Worm (Caenorhabditis elegans) whole organism, L3 larva: Measurements from ENCODE around the gene Y38H6A.1.

Experiments
- R02D3.7 ChIP-seq: fragments of 150-350 bp; optimal IDR thresholded peaks from 2 replicates; lab custom pipeline; 2014; ENCODE audit warnings: missing biosample characterization, missing genetic modification characterization
- ZK546.5 ChIP-seq: sonication (generic microtip); optimal IDR thresholded peaks from 2 replicates; lab custom pipeline; 2017; ENCODE audit warnings: missing biosample characterization, missing genetic modification characterization
- aly-2 ChIP-seq: fragments of 150-350 bp; optimal IDR thresholded peaks from 2 replicates; lab custom pipeline; 2014; ENCODE audit warnings: missing biosample characterization, missing genetic modification characterization
- ama-1 ChIP-seq: fragments of 150-350 bp; optimal IDR thresholded peaks from 2 replicates; lab custom pipeline; 2018
- ceh-16 ChIP-seq: sonication (generic microtip); optimal IDR thresholded peaks from 2 replicates; lab custom pipeline; 2017; ENCODE audit warnings: missing biosample characterization, missing genetic modification characterization
- ceh-28 ChIP-seq: fragments of 150-350 bp; optimal IDR thresholded peaks from 2 replicates; lab custom pipeline; 2014; ENCODE audit warnings: missing biosample characterization, missing genetic modification reagents, missing genetic modification characterization
- ceh-82 ChIP-seq: fragments of 150-350 bp; optimal IDR thresholded peaks from 2 replicates; lab custom pipeline; 2014; ENCODE audit warnings: missing biosample characterization, missing genetic modification characterization
- ceh-9 ChIP-seq: sonication (generic microtip); optimal IDR thresholded peaks from 2 replicates; lab custom pipeline; 2018; ENCODE audit warnings: missing biosample characterization, missing genetic modification characterization
- egl-27 ChIP-seq: sonication (generic microtip); optimal IDR thresholded peaks from 4 replicates; lab custom pipeline; 2017; ENCODE audit warnings: missing biosample characterization, missing genetic modification reagents, missing genetic modification characterization
- egl-5 ChIP-seq: fragments of 150-350 bp; optimal IDR thresholded peaks from 2 replicates; lab custom pipeline; 2017; ENCODE audit warnings: missing biosample characterization, missing genetic modification reagents, missing genetic modification characterization, inconsistent platforms
- elt-2 ChIP-seq: sonication (generic microtip); optimal IDR thresholded peaks from 2 replicates; lab custom pipeline; 2016; ENCODE audit warnings: missing genetic modification reagents, mild to moderate bottlenecking, missing genetic modification characterization, missing compliant biosample characterization
- eor-1 ChIP-seq, 2 experiments: fragments of 150-350 bp; optimal IDR thresholded peaks; 2 replicates each; lab custom pipeline; 2014 to 2018; ENCODE audit warnings: missing biosample characterization in 2 of 2, missing genetic modification characterization in 2 of 2
- fkh-10 ChIP-seq: sonication (generic microtip); optimal IDR thresholded peaks from 2 replicates; lab custom pipeline; 2017; ENCODE audit warnings: missing biosample characterization, missing genetic modification reagents, missing genetic modification characterization
- fkh-2 ChIP-seq: fragments of 150-350 bp; optimal IDR thresholded peaks from 2 replicates; lab custom pipeline; 2014; ENCODE audit warnings: missing biosample characterization, missing genetic modification reagents, missing genetic modification characterization
- hmg-11 ChIP-seq: sonication (generic microtip); optimal IDR thresholded peaks from 2 replicates; lab custom pipeline; 2016; ENCODE audit warnings: missing genetic modification characterization, missing compliant biosample characterization
- jun-1 ChIP-seq: fragments of 150-350 bp; optimal IDR thresholded peaks from 2 replicates; lab custom pipeline; 2014; ENCODE audit warnings: missing biosample characterization, missing genetic modification reagents, missing genetic modification characterization
- lin-39 ChIP-seq: fragments of 150-350 bp; optimal IDR thresholded peaks from 2 replicates; lab custom pipeline; 2018; ENCODE audit warnings: missing biosample characterization, missing genetic modification reagents, missing genetic modification characterization
- lsy-12 ChIP-seq: sonication (generic microtip); optimal IDR thresholded peaks from 2 replicates; lab custom pipeline; 2016; ENCODE audit warnings: mild to moderate bottlenecking, missing genetic modification characterization, missing compliant biosample characterization
- nfya-1 ChIP-seq: sonication (generic microtip); optimal IDR thresholded peaks from 2 replicates; lab custom pipeline; 2017; ENCODE audit warnings: missing genetic modification characterization, mild to moderate bottlenecking, missing compliant biosample characterization, antibody characterized with exemption, moderate library complexity; ENCODE audit not compliant: insufficient read depth
- nhr-12 ChIP-seq: fragments of 150-350 bp; optimal IDR thresholded peaks from 2 replicates; lab custom pipeline; 2014; ENCODE audit warnings: missing biosample characterization, missing genetic modification characterization
- nhr-28 ChIP-seq: fragments of 150-350 bp; optimal IDR thresholded peaks from 2 replicates; lab custom pipeline; 2014; ENCODE audit warnings: missing biosample characterization, missing genetic modification characterization
- nhr-43 ChIP-seq: sonication (generic microtip); optimal IDR thresholded peaks from 2 replicates; lab custom pipeline; 2016; ENCODE audit warnings: mild to moderate bottlenecking, missing genetic modification characterization, missing compliant biosample characterization; ENCODE audit not compliant: poor library complexity, severe bottlenecking
- nhr-67 ChIP-seq: fragments of 150-350 bp; optimal IDR thresholded peaks from 2 replicates; lab custom pipeline; 2014; ENCODE audit warnings: missing biosample characterization, missing genetic modification characterization
- nhr-76 ChIP-seq: fragments of 150-350 bp; sonication (generic microtip); optimal IDR thresholded peaks from 5 replicates; lab custom pipeline; 2014; ENCODE audit warnings: missing biosample characterization, missing genetic modification characterization
- pha-4 ChIP-seq: fragments of 150-350 bp; optimal IDR thresholded peaks from 2 replicates; lab custom pipeline; 2014; ENCODE audit warnings: missing biosample characterization, missing genetic modification reagents, missing genetic modification characterization
- pqm-1 ChIP-seq: fragments of 150-350 bp; optimal IDR thresholded peaks from 2 replicates; lab custom pipeline; 2017; ENCODE audit warnings: missing biosample characterization, missing genetic modification characterization, inconsistent platforms
- sea-2 ChIP-seq: fragments of 150-350 bp; sonication (generic microtip); optimal IDR thresholded peaks from 4 replicates; lab custom pipeline; 2014; ENCODE audit warnings: missing biosample characterization, missing genetic modification reagents, missing genetic modification characterization
- skn-1 ChIP-seq: fragments of 150-350 bp; optimal IDR thresholded peaks from 2 replicates; lab custom pipeline; 2014; ENCODE audit warnings: missing biosample characterization, missing genetic modification characterization
- snpc-4 ChIP-seq: fragments of 150-350 bp; optimal IDR thresholded peaks from 2 replicates; lab custom pipeline; 2014; ENCODE audit warnings: missing biosample characterization, missing genetic modification characterization
- unc-39 ChIP-seq: sonication (generic microtip); optimal IDR thresholded peaks from 4 replicates; lab custom pipeline; 2017; ENCODE audit warnings: missing biosample characterization, missing genetic modification characterization
- unc-62 ChIP-seq: fragments of 150-350 bp; sonication (generic microtip); optimal IDR thresholded peaks from 4 replicates; lab custom pipeline; 2014; ENCODE audit warnings: missing biosample characterization, missing genetic modification reagents, missing genetic modification characterization
- ztf-11 ChIP-seq: fragments of 150-350 bp; optimal IDR thresholded peaks from 2 replicates; lab custom pipeline; 2014; ENCODE audit warnings: missing biosample characterization, missing genetic modification characterization

Y38H6A.1 gene

DNA sequence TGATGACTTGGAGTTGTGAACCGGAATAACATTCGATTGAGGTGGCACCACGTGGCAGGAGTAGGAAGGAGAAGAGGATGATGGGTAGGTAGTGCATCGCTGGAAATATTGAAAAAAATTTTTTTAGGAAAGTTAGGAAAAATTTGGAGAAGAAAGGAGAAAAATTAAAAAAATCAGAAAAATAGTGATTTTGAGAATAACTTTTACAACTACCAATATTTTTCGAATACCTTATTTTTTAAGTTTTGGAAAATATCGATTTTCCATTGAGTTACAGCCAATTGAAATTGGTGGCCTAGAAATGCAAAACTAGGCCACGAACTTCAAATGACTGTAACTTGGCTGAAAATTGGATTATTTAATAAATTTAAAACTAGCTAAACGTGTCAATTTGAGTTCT lies 9.7 kb downstream of the Y38H6A.1 start, which contains the start of gene Y38H6A.5:
TSS of gene Y38H6A.5 (minus strand) at position 101 of the 400 bp plus-strand sequence.
- no peak for TF ChIP-seq fkh-2 (tag; lab: Kevin White, UChicago)
- no peak for TF ChIP-seq ZK546.5 (tag; lab: Kevin White, UChicago)
- TF ChIP-seq nhr-12: no peak
- TF ChIP-seq unc-62: no peak
- no peak for TF ChIP-seq lsy-12 (tag; lab: Kevin White, UChicago)

DNA sequence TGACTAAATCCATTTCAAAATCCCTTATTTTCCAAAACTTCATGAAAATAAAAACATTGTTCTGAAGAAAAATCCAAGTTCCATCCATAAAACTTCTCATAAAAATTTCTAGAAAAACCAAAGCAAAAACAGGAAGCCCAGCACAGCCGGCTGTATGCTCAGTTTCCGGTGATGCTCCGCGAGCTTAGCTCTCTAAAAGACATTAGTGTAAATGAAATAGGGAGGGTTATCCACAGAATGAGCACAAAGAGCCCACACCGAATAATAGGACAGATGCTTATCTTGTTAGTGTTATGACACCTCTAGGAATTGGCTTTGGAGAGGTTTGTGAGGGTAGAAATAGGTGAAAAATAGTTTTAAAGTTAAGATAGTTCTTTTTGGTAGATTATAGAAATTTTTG lies 12.5 kb downstream of the Y38H6A.1 start:
- TF ChIP-seq nfya-1 (tag; lab: Kevin White, UChicago) (no peak), sea-2 (GFP tag; lab: Kevin White, UChicago) (no peak), nhr-12 (no peak), lsy-12 (tag; lab: Kevin White, UChicago) (no peak), ceh-82 (no peak), fkh-10 (GFP tag; lab: Kevin White, UChicago) (no peak)

DNA sequence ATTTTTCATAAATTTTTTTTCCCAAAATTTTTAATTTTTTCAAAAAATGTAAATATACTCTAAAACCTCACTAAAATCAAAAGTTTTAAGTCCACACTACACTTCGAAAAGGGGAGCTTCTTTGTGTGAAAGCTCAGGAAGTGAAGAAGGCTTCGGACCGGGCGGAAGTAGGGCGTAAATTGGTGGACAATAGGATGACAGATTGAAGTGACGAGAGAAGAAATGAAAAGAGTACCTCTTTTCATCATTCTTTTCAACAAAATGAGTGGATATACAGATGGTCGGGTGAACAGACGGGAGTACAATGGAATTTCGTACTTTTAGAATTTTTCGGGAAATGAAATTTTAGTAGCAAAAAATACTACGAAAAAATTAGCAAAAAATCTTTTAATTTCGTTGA lies 13.4 kb downstream of the Y38H6A.1 start:
- TF ChIP-seq nfya-1 (tag; lab: Kevin White, UChicago) (no peak), fkh-10 (GFP tag; lab: Kevin White, UChicago) (peak; percentile 65)

DNA sequence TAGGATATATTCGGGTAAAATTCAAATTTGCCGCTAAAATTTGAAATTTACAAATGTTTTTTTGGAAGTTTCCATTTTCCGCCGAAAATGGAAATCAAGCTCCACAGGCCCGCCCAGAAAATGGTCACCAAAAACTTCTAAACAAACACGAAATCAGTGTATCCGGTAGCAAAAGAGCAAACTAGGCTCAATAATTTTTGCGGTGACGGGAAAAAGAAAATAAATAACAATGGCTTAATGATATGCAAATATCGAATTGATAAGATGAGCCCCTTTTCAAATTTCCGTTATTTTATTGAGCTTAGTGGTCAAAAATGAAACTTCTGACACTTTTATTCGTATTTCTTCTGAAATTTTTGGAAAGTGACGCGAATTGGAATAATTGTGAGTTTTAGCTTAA lies 19.4 kb downstream of the Y38H6A.1 start, which contains the start of gene Y38H6A.3:
TSS of gene Y38H6A.3 (plus strand) at position 301 of the 400 bp plus-strand sequence.
- TF ChIP-seq lin-39 (no peak), skn-1 (tag; lab: Kevin White, UChicago) (no peak), unc-39 (tag; lab: Kevin White, UChicago) (no peak), ceh-16 (tag; lab: Kevin White, UChicago) (no peak), ama-1 (lab: Kevin White, UChicago) (no peak), sea-2 (GFP tag; lab: Kevin White, UChicago) (no peak), jun-1 (tag; lab: Kevin White, UChicago) (no peak), aly-2 (tag; lab: Kevin White, UChicago) (no peak), unc-62 (no peak), nhr-76 (tag; lab: Kevin White, UChicago) (no peak), R02D3.7 (tag; lab: Kevin White, UChicago) (no peak), nhr-28 (no peak)

DNA sequence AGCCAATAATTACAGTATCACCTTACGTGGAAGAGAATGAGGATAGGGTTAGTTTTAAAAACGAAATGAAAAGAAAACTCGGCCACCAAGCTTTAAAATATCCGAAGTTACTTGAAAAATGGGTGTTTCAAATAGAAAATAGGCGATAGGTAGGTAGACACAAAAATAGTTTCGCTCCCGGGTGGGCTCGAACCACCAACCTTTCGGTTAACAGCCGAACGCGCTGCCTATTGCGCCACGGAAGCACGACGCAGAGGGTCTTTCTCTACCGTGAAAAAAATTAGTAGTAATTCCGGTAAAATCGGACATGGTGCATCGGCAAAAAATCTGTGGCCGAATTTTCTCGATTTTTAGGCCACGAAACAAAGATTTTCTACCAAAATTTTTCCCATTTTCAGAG lies 22.1 kb downstream of the Y38H6A.1 start:
- TF ChIP-seq nfya-1 (tag; lab: Kevin White, UChicago): no peak

DNA sequence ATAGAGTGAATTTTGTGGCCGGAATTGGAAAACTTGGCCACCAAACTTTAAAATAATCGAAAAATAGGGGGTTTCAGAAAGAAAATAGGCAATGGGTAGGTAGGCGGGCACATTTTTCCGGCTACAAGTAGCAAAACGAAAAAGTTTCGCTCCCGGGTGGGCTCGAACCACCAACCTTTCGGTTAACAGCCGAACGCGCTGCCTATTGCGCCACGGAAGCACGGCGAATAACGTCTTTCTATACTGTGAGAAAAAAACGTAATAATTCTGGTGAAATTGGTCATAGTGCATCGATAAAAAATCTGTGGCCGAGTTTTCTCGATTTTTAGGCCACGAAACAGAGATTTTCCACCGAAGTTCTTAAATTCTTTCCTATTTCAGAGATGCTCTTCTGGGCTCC lies 24.9 kb downstream of the Y38H6A.1 start:
- TF ChIP-seq ceh-9 (tag; lab: Kevin White, UChicago): no peak
- TF ChIP-seq unc-62: no peak
- no peak for TF ChIP-seq nhr-43 (tag; lab: Kevin White, UChicago)
- no peak for TF ChIP-seq pha-4
- TF ChIP-seq snpc-4 (tag; lab: Kevin White, UChicago): no peak
- no peak for TF ChIP-seq ZK546.5 (tag; lab: Kevin White, UChicago)
- TF ChIP-seq jun-1 (tag; lab: Kevin White, UChicago): no peak
- no peak for TF ChIP-seq ama-1 (lab: Kevin White, UChicago)
- no peak for TF ChIP-seq sea-2 (GFP tag; lab: Kevin White, UChicago)
- TF ChIP-seq R02D3.7 (tag; lab: Kevin White, UChicago): no peak

- TF ChIP-seq ztf-11 (tag; lab: Kevin White, UChicago): no peak
- TF ChIP-seq ceh-28: no peak
- no peak for TF ChIP-seq egl-5 (tag; lab: Kevin White, UChicago)
- no peak for TF ChIP-seq fkh-10 (GFP tag; lab: Kevin White, UChicago)
- TF ChIP-seq egl-27: no peak
- TF ChIP-seq R02D3.7 (tag; lab: Kevin White, UChicago): no peak
Observed at ce11 chrV:20351195-20351594, 25.7 kb downstream of the Y38H6A.1 start, which contains the start of gene K02E2.1. TSS of gene K02E2.1 (plus strand) at chrV:20351495.

DNA sequence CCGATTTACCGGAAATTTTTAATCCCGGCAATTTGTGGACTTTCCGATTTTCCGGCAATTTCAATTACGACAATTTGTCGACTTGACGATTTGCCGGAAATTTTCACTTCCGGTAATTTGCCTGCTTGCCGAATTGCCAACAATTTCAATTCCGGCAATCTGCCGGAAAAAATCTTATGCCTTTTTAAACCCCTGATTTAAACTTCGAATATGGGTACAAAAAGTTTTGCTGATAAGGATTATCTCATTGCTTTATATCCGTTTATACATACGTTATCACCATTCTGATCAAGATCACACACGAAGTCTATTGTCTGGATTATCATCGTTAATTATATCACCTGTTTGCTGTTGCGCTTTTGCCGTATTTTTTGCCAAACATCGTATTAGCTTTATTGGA lies 31.0 kb downstream of the Y38H6A.1 start, which contains the start of gene grd-11:
TSS of gene grd-11 (plus strand) at position 301 of the 400 bp plus-strand sequence.
- TF ChIP-seq eor-1 (tag; optimal IDR thresholded peaks at IDR 0.05; lab: Kevin White, UChicago) (no peak), elt-2 (tag; lab: Kevin White, UChicago) (no peak), ceh-9 (tag; lab: Kevin White, UChicago) (no peak), snpc-4 (tag; lab: Kevin White, UChicago) (no peak), hmg-11 (tag; lab: Kevin White, UChicago) (no peak), pqm-1 (no peak), nhr-67 (no peak), nhr-43 (tag; lab: Kevin White, UChicago) (no peak)
